Worm (Caenorhabditis elegans) whole organism, L4 larva: ENCODE measurements around the gene cpt-1.
A peak's percentile ranks its signal among the peaks of the same experiment; 100 is the strongest.

ENCODE experiments used
- D1046.2 ChIP-seq: fragments of 200-800 bp; sonication (Bioruptor generic); IDR thresholded peaks from 2 replicates; pipeline ENCODE4 v1.3.6; 2022; ENCODE audit warnings: missing genetic modification characterization, missing compliant biosample characterization
- F26F4.8 ChIP-seq: fragments of 200-800 bp; sonication (Bioruptor generic); conservative IDR thresholded peaks from 2 replicates; pipeline ENCODE4 v1.3.6; 2022; ENCODE audit warnings: missing genetic modification characterization, missing compliant biosample characterization
- F44E2.7 ChIP-seq: fragments of 200-800 bp; sonication (Bioruptor generic); IDR thresholded peaks from 2 replicates; pipeline ENCODE4 v2.1.2; 2022; ENCODE audit warnings: missing genetic modification characterization, missing compliant biosample characterization
- T20F7.1 ChIP-seq: fragments of 200-800 bp; sonication (Bioruptor generic); optimal IDR thresholded peaks from 2 replicates; lab custom pipeline; 2018; ENCODE audit warnings: mild to moderate bottlenecking, missing genetic modification characterization, missing compliant biosample characterization
- T26A8.4 ChIP-seq: fragments of 200-800 bp; sonication (Bioruptor generic); IDR thresholded peaks from 2 replicates; pipeline ENCODE4 v1.3.6; 2022; ENCODE audit warnings: missing genetic modification characterization, missing compliant biosample characterization
- Y105C5A.15 ChIP-seq: fragments of 200-800 bp; sonication (Bioruptor generic); IDR thresholded peaks from 2 replicates; pipeline ENCODE4 v1.3.6; 2022; ENCODE audit warnings: missing genetic modification characterization, missing compliant biosample characterization
- Y5F2A.4 ChIP-seq: fragments of 200-800 bp; sonication (Bioruptor generic); optimal IDR thresholded peaks from 2 replicates; lab custom pipeline; 2018; ENCODE audit warnings: mild to moderate bottlenecking, missing genetic modification characterization, missing compliant biosample characterization
- ZK337.2 ChIP-seq: fragments of 200-800 bp; sonication (Bioruptor generic); IDR thresholded peaks from 2 replicates; pipeline ENCODE4 v1.3.6; 2022; ENCODE audit warnings: missing genetic modification reagents, missing genetic modification characterization, missing compliant biosample characterization
- aha-1 ChIP-seq: fragments of 150-350 bp; peaks from one replicate; lab custom pipeline; 2014; ENCODE audit warnings: missing biosample characterization, missing genetic modification characterization
- ama-1 ChIP-seq: fragments of 150-350 bp; optimal IDR thresholded peaks from 2 replicates; lab custom pipeline; 2014; ENCODE audit warnings: inconsistent platforms, mixed read lengths
- arid-1 ChIP-seq: fragments of 200-800 bp; sonication (Bioruptor generic); conservative IDR thresholded peaks from 2 replicates; pipeline ENCODE4 v1.3.6; 2022; ENCODE audit warnings: missing genetic modification reagents, missing genetic modification characterization, missing compliant biosample characterization
- attf-4 ChIP-seq: sonication (generic microtip); optimal IDR thresholded peaks from 3 replicates; lab custom pipeline; 2017; ENCODE audit warnings: missing biosample characterization, missing genetic modification characterization
- ceh-28 ChIP-seq: fragments of 150-350 bp; optimal IDR thresholded peaks from 2 replicates; lab custom pipeline; 2014; ENCODE audit warnings: missing biosample characterization, missing genetic modification reagents, missing genetic modification characterization
- ceh-82 ChIP-seq: sonication (generic microtip); optimal IDR thresholded peaks from 2 replicates; lab custom pipeline; 2017; ENCODE audit warnings: missing biosample characterization, missing genetic modification characterization
- ctbp-1 ChIP-seq: fragments of 200-800 bp; sonication (Bioruptor generic); IDR thresholded peaks from 2 replicates; pipeline ENCODE4 v1.3.6; 2022; ENCODE audit warnings: missing genetic modification reagents, missing genetic modification characterization, missing compliant biosample characterization
- daf-19 ChIP-seq: fragments of 200-800 bp; sonication (Bioruptor generic); conservative IDR thresholded peaks from 2 replicates; pipeline ENCODE4 v1.3.6; 2022; ENCODE audit warnings: missing genetic modification characterization, missing compliant biosample characterization
- dmd-8 ChIP-seq: fragments of 200-800 bp; sonication (Bioruptor generic); IDR thresholded peaks from 2 replicates; pipeline ENCODE4 v1.3.6; 2022; ENCODE audit warnings: missing genetic modification characterization, missing compliant biosample characterization
- dmd-9 ChIP-seq: fragments of 200-800 bp; sonication (Bioruptor generic); IDR thresholded peaks from 2 replicates; pipeline ENCODE4 v1.3.6; 2022; ENCODE audit warnings: missing genetic modification reagents, missing genetic modification characterization, missing compliant biosample characterization
- dpl-1 ChIP-seq: fragments of 150-350 bp; optimal IDR thresholded peaks from 2 replicates; lab custom pipeline; 2014; ENCODE audit warnings: missing biosample characterization, missing genetic modification reagents, missing genetic modification characterization
- egl-27 ChIP-seq: sonication (generic microtip); optimal IDR thresholded peaks from 3 replicates; lab custom pipeline; 2017; ENCODE audit warnings: missing biosample characterization, missing genetic modification reagents, missing genetic modification characterization
- fkh-10 ChIP-seq: fragments of 150-350 bp; optimal IDR thresholded peaks from 2 replicates; lab custom pipeline; 2014; ENCODE audit warnings: missing biosample characterization, missing genetic modification reagents, missing genetic modification characterization
- gei-8 ChIP-seq: fragments of 200-800 bp; sonication (Bioruptor generic); optimal IDR thresholded peaks from 2 replicates; lab custom pipeline; 2018; ENCODE audit warnings: mild to moderate bottlenecking, missing genetic modification characterization, missing compliant biosample characterization
- hlh-11 ChIP-seq: fragments of 200-800 bp; sonication (Bioruptor generic); optimal IDR thresholded peaks from 2 replicates; lab custom pipeline; 2018; ENCODE audit warnings: mild to moderate bottlenecking, missing genetic modification characterization, missing compliant biosample characterization
- hlh-30 ChIP-seq: sonication (generic microtip); optimal IDR thresholded peaks from 2 replicates; lab custom pipeline; 2017; ENCODE audit warnings: antibody characterized with exemption, mild to moderate bottlenecking, missing genetic modification characterization, missing compliant biosample characterization; ENCODE audit not compliant: insufficient read depth
- lim-7 ChIP-seq: fragments of 200-800 bp; sonication (Bioruptor generic); IDR thresholded peaks from 2 replicates; pipeline ENCODE4 v1.3.6; 2022; ENCODE audit warnings: missing genetic modification characterization, missing compliant biosample characterization
- lin-1 ChIP-seq: fragments of 200-800 bp; sonication (Bioruptor generic); IDR thresholded peaks from 2 replicates; pipeline ENCODE4 v1.3.6; 2022; ENCODE audit warnings: missing genetic modification reagents, missing genetic modification characterization, missing compliant biosample characterization
- lin-29 ChIP-seq: fragments of 200-800 bp; sonication (Bioruptor generic); IDR thresholded peaks from 2 replicates; pipeline ENCODE4 v1.3.6; 2022; ENCODE audit warnings: missing genetic modification reagents, missing genetic modification characterization, missing compliant biosample characterization
- lin-38 ChIP-seq: fragments of 200-800 bp; sonication (Bioruptor generic); IDR thresholded peaks from 2 replicates; pipeline ENCODE4 v1.3.6; 2022; ENCODE audit warnings: missing genetic modification reagents, missing genetic modification characterization, missing compliant biosample characterization
- lin-39 ChIP-seq: fragments of 150-350 bp; optimal IDR thresholded peaks from 2 replicates; lab custom pipeline; 2014; ENCODE audit warnings: missing biosample characterization, missing genetic modification reagents, missing genetic modification characterization
- lsy-2 ChIP-seq, 2 experiments: fragments of 150-350 bp in 1 of 2; sonication (generic microtip) in 1 of 2; optimal IDR thresholded peaks; 2 replicates each; lab custom pipeline; 2014 to 2017; ENCODE audit warnings: missing biosample characterization in 2 of 2, missing genetic modification characterization in 2 of 2
- mep-1 ChIP-seq: fragments of 150-350 bp; sonication (generic microtip); optimal IDR thresholded peaks from 3 replicates; lab custom pipeline; 2014; ENCODE audit warnings: missing biosample characterization, missing genetic modification characterization
- mes-2 ChIP-seq: sonication (generic microtip); optimal IDR thresholded peaks from 2 replicates; lab custom pipeline; 2016; ENCODE audit warnings: missing genotype, mild to moderate bottlenecking, missing genetic modification characterization, missing compliant biosample characterization; ENCODE audit not compliant: poor library complexity, severe bottlenecking
- nhr-10 ChIP-seq: fragments of 150-350 bp; optimal IDR thresholded peaks from 2 replicates; lab custom pipeline; 2014; ENCODE audit warnings: missing biosample characterization, missing genetic modification characterization
- nhr-237 ChIP-seq: sonication (generic microtip); optimal IDR thresholded peaks from 2 replicates; lab custom pipeline; 2017; ENCODE audit warnings: missing biosample characterization, missing genetic modification characterization
- nhr-25 ChIP-seq: sonication (generic microtip); optimal IDR thresholded peaks from 2 replicates; lab custom pipeline; 2017; ENCODE audit warnings: missing genetic modification characterization, mild to moderate bottlenecking, missing compliant biosample characterization, antibody characterized with exemption, moderate library complexity, borderline replicate concordance; ENCODE audit not compliant: insufficient read depth
- nhr-41 ChIP-seq: fragments of 200-800 bp; sonication (Bioruptor generic); IDR thresholded peaks from 2 replicates; pipeline ENCODE4 v1.3.6; 2022; ENCODE audit warnings: missing genetic modification reagents, missing genetic modification characterization, missing compliant biosample characterization
- nhr-6 ChIP-seq: fragments of 150-350 bp; optimal IDR thresholded peaks from 2 replicates; lab custom pipeline; 2014; ENCODE audit warnings: missing biosample characterization, missing genetic modification characterization
- nhr-76 ChIP-seq: fragments of 150-350 bp; optimal IDR thresholded peaks from 2 replicates; lab custom pipeline; 2014; ENCODE audit warnings: missing biosample characterization, missing genetic modification characterization
- pha-4 ChIP-seq, 2 experiments: fragments of 150-350 bp in 1 of 2; fragments of 200-800 bp in 1 of 2; sonication (Bioruptor generic) in 1 of 2; IDR thresholded peaks in 1 of 2; optimal IDR thresholded peaks in 1 of 2; 2 replicates each; pipeline versions ENCODE4 v1.3.6 to Lab custom; 2014 to 2022; ENCODE audit warnings: missing genetic modification characterization in 2 of 2, missing genetic modification reagents in 2 of 2, missing biosample characterization in 1 of 2, missing compliant biosample characterization in 1 of 2
- php-3 ChIP-seq: fragments of 200-800 bp; sonication (Bioruptor generic); IDR thresholded peaks from 2 replicates; pipeline ENCODE4 v1.3.6; 2022; ENCODE audit warnings: missing genetic modification reagents, missing genetic modification characterization, missing compliant biosample characterization
- sdz-12 ChIP-seq: fragments of 200-800 bp; sonication (Bioruptor generic); optimal IDR thresholded peaks from 2 replicates; lab custom pipeline; 2018; ENCODE audit warnings: mild to moderate bottlenecking, missing genetic modification characterization, missing compliant biosample characterization
- snpc-1.2 ChIP-seq: fragments of 200-800 bp; sonication (Bioruptor generic); IDR thresholded peaks from 2 replicates; pipeline ENCODE4 v1.3.6; 2022; ENCODE audit warnings: missing genetic modification reagents, missing genetic modification characterization, missing compliant biosample characterization
- spr-1 ChIP-seq: sonication (generic microtip); optimal IDR thresholded peaks from 2 replicates; lab custom pipeline; 2016; ENCODE audit warnings: mild to moderate bottlenecking, missing genetic modification characterization, missing compliant biosample characterization
- unc-130 ChIP-seq: sonication (generic microtip); optimal IDR thresholded peaks from 2 replicates; lab custom pipeline; 2016; ENCODE audit warnings: missing genetic modification reagents, missing genetic modification characterization, missing compliant biosample characterization
- unc-62 ChIP-seq, 3 experiments: fragments of 150-350 bp in 1 of 3; sonication (generic microtip); optimal IDR thresholded peaks in 2 of 3; peaks in 1 of 3; 1 replicate in 1 of 3; 2 replicates in 2 of 3; lab custom pipeline; 2014 to 2017; ENCODE audit warnings: missing biosample characterization in 3 of 3, missing genetic modification characterization in 3 of 3, missing genetic modification reagents in 3 of 3, missing genotype in 1 of 3
- vab-7 ChIP-seq: fragments of 200-800 bp; sonication (Bioruptor generic); IDR thresholded peaks from 2 replicates; pipeline ENCODE4 v1.3.6; 2022; ENCODE audit warnings: missing genetic modification reagents, missing genetic modification characterization, missing compliant biosample characterization
- zfp-3 ChIP-seq: fragments of 200-800 bp; sonication (Bioruptor generic); conservative IDR thresholded peaks from 2 replicates; pipeline ENCODE4 v1.3.6; 2022; ENCODE audit warnings: missing genetic modification reagents, missing genetic modification characterization, missing compliant biosample characterization
- zip-2 ChIP-seq: fragments of 150-350 bp; optimal IDR thresholded peaks from 2 replicates; lab custom pipeline; 2014; ENCODE audit warnings: missing biosample characterization, missing genetic modification characterization
- ztf-11 ChIP-seq: fragments of 150-350 bp; optimal IDR thresholded peaks from 2 replicates; lab custom pipeline; 2014; ENCODE audit warnings: missing biosample characterization, missing genetic modification characterization

cpt-1 gene

ce11 chrII:12797211-12797794 lies 1.1 kb upstream of the cpt-1 start (continued):
- peak; percentile 61 for TF ChIP-seq hlh-11
- peak; percentile 9 for TF ChIP-seq hlh-30 (tag; lab: Kevin White, UChicago)
- no peak for TF ChIP-seq egl-27 (tag; lab: Kevin White, UChicago)
- no peak; the same call in 1 of the 2 replicates for TF ChIP-seq ctbp-1
- no peak for TF ChIP-seq dpl-1 (GFP tag; lab: Kevin White, UChicago)
- TF ChIP-seq gei-8 (GFP tag; lab: Kevin White, UChicago), result no peak
- TF ChIP-seq ZK337.2 (GFP tag; lab: Robert Waterston, UW), result no peak
- no peak for TF ChIP-seq aha-1 (tag; lab: Kevin White, UChicago)
- TF ChIP-seq snpc-1.2 (GFP tag; lab: Robert Waterston, UW), result peak; percentile 10; the same call in 1 of the 2 replicates
- TF ChIP-seq sdz-12, result peak; percentile 48
- TF ChIP-seq T20F7.1, result peak; percentile 27
- TF ChIP-seq T26A8.4 (GFP tag; lab: Robert Waterston, UW), result no peak
- no peak for TF ChIP-seq attf-4
- TF ChIP-seq lsy-2 (tag; optimal IDR thresholded peaks at IDR 0.05; lab: Kevin White, UChicago), result peak in 1 of 2 experiments; percentile 35
- TF ChIP-seq zfp-3 (GFP tag; lab: Robert Waterston, UW), result 0 out of 2 replicates have a peak, but pooled peaks have one; percentile 17
- no peak for TF ChIP-seq ama-1 (lab: Kevin White, UChicago)
- TF ChIP-seq D1046.2 (GFP tag; lab: Robert Waterston, UW), result no peak
- TF ChIP-seq mep-1 (tag; lab: Kevin White, UChicago), result peak; percentile 11
- TF ChIP-seq nhr-6 (tag; lab: Kevin White, UChicago), result no peak
- no peak for TF ChIP-seq F26F4.8 (GFP tag; lab: Robert Waterston, UW)
- TF ChIP-seq zip-2 (tag; lab: Kevin White, UChicago), result no peak
- peak in 1 of 2 experiments; percentile 53 for TF ChIP-seq unc-62 (GFP tag; optimal IDR thresholded peaks at IDR 0.05 in 1 of 2; lab: Kevin White, UChicago)
- TF ChIP-seq unc-62 (tag; optimal IDR thresholded peaks at IDR 0.05; lab: Kevin White, UChicago), result no peak
- TF ChIP-seq unc-130 (GFP tag; lab: Kevin White, UChicago), result no peak
- TF ChIP-seq nhr-10 (tag; lab: Kevin White, UChicago), result no peak
- 0 out of 2 replicates have a peak, but pooled peaks have one; percentile 5 for TF ChIP-seq lin-38 (GFP tag; lab: Robert Waterston, UW)
- TF ChIP-seq spr-1 (tag; lab: Kevin White, UChicago), result no peak
- no peak for TF ChIP-seq Y105C5A.15
- TF ChIP-seq dmd-8 (GFP tag; lab: Robert Waterston, UW), result no peak
- TF ChIP-seq F44E2.7, result no peak
- TF ChIP-seq nhr-237 (tag; lab: Kevin White, UChicago), result no peak
- no peak for TF ChIP-seq lin-39 (tag; lab: Kevin White, UChicago)
- no peak for TF ChIP-seq fkh-10 (GFP tag; lab: Kevin White, UChicago)
- TF ChIP-seq ceh-28 (tag; lab: Kevin White, UChicago), result no peak
- no peak for TF ChIP-seq pha-4 (GFP tag; IDR thresholded peaks at IDR 0.05; lab: Robert Waterston, UW)
- no peak for TF ChIP-seq pha-4 (tag; optimal IDR thresholded peaks at IDR 0.05; lab: Kevin White, UChicago)
- TF ChIP-seq arid-1 (GFP tag; lab: Robert Waterston, UW), result 0 out of 2 replicates have a peak, but pooled peaks have one; percentile 10
- TF ChIP-seq vab-7, result no peak
- no peak for TF ChIP-seq daf-19 (GFP tag; lab: Robert Waterston, UW)
- TF ChIP-seq lin-1 (GFP tag; lab: Robert Waterston, UW), result 0 out of 2 replicates have a peak, but pooled peaks have one; percentile 15
- no peak for TF ChIP-seq ztf-11
- no peak for TF ChIP-seq dmd-9 (GFP tag; lab: Robert Waterston, UW)
- TF ChIP-seq Y5F2A.4 (GFP tag; lab: Kevin White, UChicago), result no peak
- peak; percentile 58; the same call in 1 of the 2 replicates for TF ChIP-seq php-3 (GFP tag; lab: Robert Waterston, UW)
- TF ChIP-seq nhr-25 (tag; lab: Kevin White, UChicago), result no peak
- TF ChIP-seq nhr-41 (GFP tag; lab: Robert Waterston, UW), result no peak
- TF ChIP-seq lim-7, result no peak
- no peak for TF ChIP-seq nhr-76 (tag; lab: Kevin White, UChicago)
- no peak for TF ChIP-seq ceh-82 (tag; lab: Kevin White, UChicago)
- TF ChIP-seq mes-2 (tag; lab: Kevin White, UChicago), result no peak
- no peak for TF ChIP-seq lin-29
